Fruit fly (Drosophila melanogaster): ENCODE measurements around the gene CG4168.

- TF ChIP-seq h (GFP tag; optimal IDR thresholded peaks at IDR 0.05) (peak; percentile 44), Mio (GFP tag; optimal IDR thresholded peaks at IDR 0.05) (no peak), usp (GFP tag; optimal IDR thresholded peaks at IDR 0.05) (no peak), Hr78 (GFP tag; optimal IDR thresholded peaks at IDR 0.05) (no peak)
Observed at dm6 chr2L:15113234-15113916, 86.9 kb downstream of the CG4168 start, which contains the start of gene stc.

Data from whole organism, wandering third instar larva.